Fruit fly (Drosophila melanogaster) whole organism, embryonic: ENCODE data around the gene IntS14.

Experiments used
- Abd-B ChIP-seq: fragments of 200-800 bp; sonication (Bioruptor generic); optimal IDR thresholded peaks from 2 replicates; lab custom pipeline; 2018; ENCODE audit warnings: missing biosample characterization, mild to moderate bottlenecking, missing genetic modification characterization, moderate library complexity
- Atf6 ChIP-seq: fragments of 200-800 bp; sonication (Bioruptor generic); IDR thresholded peaks from 2 replicates; pipeline ENCODE4 v1.3.6; 2022; ENCODE audit warnings: missing biosample characterization, missing genetic modification characterization
- Bdp1 ChIP-seq: fragments of 200-800 bp; sonication (Bioruptor generic); optimal IDR thresholded peaks from 3 replicates; lab custom pipeline; 2016; ENCODE audit warnings: missing biosample characterization, missing genetic modification characterization
- CG10543 ChIP-seq: fragments of 200-800 bp; sonication (Bioruptor generic); optimal IDR thresholded peaks from 3 replicates; lab custom pipeline; 2017; ENCODE audit warnings: missing biosample characterization, mild to moderate bottlenecking, missing genetic modification characterization, moderate library complexity
- CG11696 ChIP-seq: fragments of 200-800 bp; sonication (Bioruptor generic); IDR thresholded peaks from 2 replicates; pipeline ENCODE4 v1.3.6; 2022; ENCODE audit warnings: missing biosample characterization, missing genetic modification characterization
- CG11723 ChIP-seq: fragments of 200-800 bp; sonication (Bioruptor generic); optimal IDR thresholded peaks from 2 replicates; lab custom pipeline; 2017; ENCODE audit warnings: missing biosample characterization, mild to moderate bottlenecking, missing genetic modification characterization
- CG13894 ChIP-seq: fragments of 200-800 bp; sonication (Bioruptor generic); optimal IDR thresholded peaks from 3 replicates; lab custom pipeline; 2018; ENCODE audit warnings: missing biosample characterization, mild to moderate bottlenecking, missing genetic modification characterization, moderate library complexity
- CG14667 ChIP-seq: fragments of 200-800 bp; sonication (Bioruptor generic); IDR thresholded peaks from 2 replicates; pipeline ENCODE4 v1.3.6; 2022; ENCODE audit warnings: missing biosample characterization, missing genetic modification characterization
- CG15601 ChIP-seq: fragments of 200-800 bp; sonication (Bioruptor generic); optimal IDR thresholded peaks from 3 replicates; lab custom pipeline; 2019; ENCODE audit warnings: missing biosample characterization, mild to moderate bottlenecking, missing genetic modification characterization, moderate library complexity
- CG2120 ChIP-seq: fragments of 200-800 bp; sonication (Bioruptor generic); optimal IDR thresholded peaks from 3 replicates; lab custom pipeline; 2016; ENCODE audit warnings: missing biosample characterization, missing genetic modification characterization
- CG2712 ChIP-seq: fragments of 200-800 bp; optimal IDR thresholded peaks from 3 replicates; lab custom pipeline; 2019; ENCODE audit warnings: missing biosample characterization, mild to moderate bottlenecking, missing genetic modification characterization, moderate library complexity
- CG34376 ChIP-seq: fragments of 200-800 bp; sonication (Bioruptor generic); optimal IDR thresholded peaks from 2 replicates; lab custom pipeline; 2018; ENCODE audit warnings: missing biosample characterization, mild to moderate bottlenecking, missing genetic modification characterization
- CG3847 ChIP-seq: fragments of 200-800 bp; sonication (Bioruptor generic); IDR thresholded peaks from 2 replicates; pipeline ENCODE4 v1.3.6; 2022; ENCODE audit warnings: missing biosample characterization, missing genetic modification characterization
- CG4282 ChIP-seq: fragments of 200-800 bp; sonication (Bioruptor generic); optimal IDR thresholded peaks from 2 replicates; lab custom pipeline; 2016; ENCODE audit warnings: missing biosample characterization, missing genetic modification characterization
- CG4424 ChIP-seq: fragments of 200-800 bp; sonication (Bioruptor generic); optimal IDR thresholded peaks from 3 replicates; lab custom pipeline; 2016; ENCODE audit warnings: missing biosample characterization, missing genetic modification characterization
- CG4730 ChIP-seq: fragments of 200-800 bp; sonication (Bioruptor generic); IDR thresholded peaks from 2 replicates; pipeline ENCODE4 v1.3.6; 2022; ENCODE audit warnings: missing biosample characterization, missing genetic modification characterization
- CG4854 ChIP-seq: fragments of 200-800 bp; sonication (Bioruptor generic); optimal IDR thresholded peaks from 2 replicates; lab custom pipeline; 2016; ENCODE audit warnings: missing biosample characterization, missing genetic modification characterization, inconsistent platforms
- CG5180 ChIP-seq: fragments of 200-800 bp; sonication (Bioruptor generic); optimal IDR thresholded peaks from 3 replicates; lab custom pipeline; 2017; ENCODE audit warnings: missing biosample characterization, missing genetic modification characterization, mild to moderate bottlenecking, moderate library complexity, missing genetic modification reagents
- CG6175 ChIP-seq: fragments of 200-800 bp; sonication (Bioruptor generic); IDR thresholded peaks from 3 replicates; pipeline ENCODE4 v1.3.6; 2022; ENCODE audit warnings: missing biosample characterization, missing genetic modification characterization
- CG7357 ChIP-seq: fragments of 200-800 bp; sonication (Bioruptor generic); IDR thresholded peaks from 3 replicates; pipeline ENCODE4 v1.3.6; 2022; ENCODE audit warnings: missing biosample characterization, missing genetic modification characterization
- CG7963 ChIP-seq: fragments of 200-800 bp; sonication (Bioruptor generic); IDR thresholded peaks from 3 replicates; pipeline ENCODE4 v1.3.6; 2022; ENCODE audit warnings: missing biosample characterization, missing genetic modification characterization; ENCODE audit not compliant: partially characterized antibody
- CG8281 ChIP-seq: fragments of 200-800 bp; sonication (Bioruptor generic); optimal IDR thresholded peaks from 2 replicates; lab custom pipeline; 2018; ENCODE audit warnings: missing biosample characterization, mild to moderate bottlenecking, missing genetic modification characterization, moderate library complexity
- Drgx ChIP-seq: fragments of 200-800 bp; sonication (Bioruptor generic); IDR thresholded peaks from 2 replicates; pipeline ENCODE4 v1.3.6; 2022; ENCODE audit warnings: missing biosample characterization, missing genetic modification characterization
- Ets97D ChIP-seq: fragments of 200-800 bp; sonication (Bioruptor generic); optimal IDR thresholded peaks from 3 replicates; lab custom pipeline; 2016; ENCODE audit warnings: missing biosample characterization, missing genetic modification characterization
- H2.0 ChIP-seq: fragments of 200-800 bp; sonication (Bioruptor generic); IDR thresholded peaks from 2 replicates; pipeline ENCODE4 v1.3.6; 2022; ENCODE audit warnings: missing biosample characterization, missing genetic modification characterization
- Hmx ChIP-seq: fragments of 200-800 bp; sonication (Bioruptor generic); optimal IDR thresholded peaks from 2 replicates; lab custom pipeline; 2016; ENCODE audit warnings: missing biosample characterization, missing genetic modification characterization
- Hr78 ChIP-seq, 2 experiments: fragments of 200-800 bp in 1 of 2; fragments of >200 bp in 1 of 2; sonication (Bioruptor generic) in 1 of 2; optimal IDR thresholded peaks; 2 replicates each; lab custom pipeline; 2017 to 2019; ENCODE audit warnings: missing biosample characterization in 2 of 2, missing genetic modification characterization in 2 of 2, mild to moderate bottlenecking in 1 of 2, moderate library complexity in 1 of 2
- Hsf ChIP-seq: fragments of 200-800 bp; sonication (Bioruptor generic); optimal IDR thresholded peaks from 3 replicates; lab custom pipeline; 2016; ENCODE audit warnings: missing biosample characterization, missing genetic modification characterization
- Lpt ChIP-seq: fragments of >200 bp; optimal IDR thresholded peaks from 2 replicates; lab custom pipeline; 2018; ENCODE audit warnings: missing biosample characterization, missing genetic modification characterization
- NC2α ChIP-seq: fragments of 200-800 bp; sonication (Bioruptor generic); optimal IDR thresholded peaks from 2 replicates; lab custom pipeline; 2016; ENCODE audit warnings: missing biosample characterization, missing genetic modification characterization
- Neu2 ChIP-seq: fragments of 200-800 bp; sonication (Bioruptor generic); optimal IDR thresholded peaks from 3 replicates; lab custom pipeline; 2016; ENCODE audit warnings: missing biosample characterization, missing genetic modification characterization, borderline replicate concordance
- Optix ChIP-seq: fragments of 200-800 bp; sonication (Bioruptor generic); IDR thresholded peaks from 3 replicates; pipeline ENCODE4 v1.3.6; 2022; ENCODE audit warnings: missing biosample characterization, missing genetic modification characterization
- Side ChIP-seq: fragments of 200-800 bp; sonication (Bioruptor generic); optimal IDR thresholded peaks from 2 replicates; lab custom pipeline; 2016; ENCODE audit warnings: missing biosample characterization, missing genetic modification characterization
- Sry-β ChIP-seq: fragments of 200-800 bp; sonication (Bioruptor generic); optimal IDR thresholded peaks from 2 replicates; lab custom pipeline; 2018; ENCODE audit warnings: missing biosample characterization, mild to moderate bottlenecking, missing genetic modification characterization, moderate library complexity
- Usf ChIP-seq: fragments of 200-800 bp; sonication (Bioruptor generic); optimal IDR thresholded peaks from 2 replicates; lab custom pipeline; 2017; ENCODE audit warnings: missing genotype, missing biosample characterization, missing genetic modification characterization
- abd-A ChIP-seq: fragments of 200-800 bp; sonication (Bioruptor generic); optimal IDR thresholded peaks from 3 replicates; lab custom pipeline; 2019; ENCODE audit warnings: missing biosample characterization, mild to moderate bottlenecking, missing genetic modification characterization, moderate library complexity
- cas ChIP-seq: fragments of 200-800 bp; sonication (Bioruptor generic); IDR thresholded peaks from 2 replicates; pipeline ENCODE4 v1.3.6; 2022; ENCODE audit warnings: missing biosample characterization, missing genetic modification characterization
- da ChIP-seq: fragments of 200-800 bp; sonication (Bioruptor generic); optimal IDR thresholded peaks from 2 replicates; lab custom pipeline; 2016; ENCODE audit warnings: missing biosample characterization, missing genetic modification characterization
- ems ChIP-seq: fragments of 200-800 bp; sonication (Bioruptor generic); optimal IDR thresholded peaks from 3 replicates; lab custom pipeline; 2016; ENCODE audit warnings: missing biosample characterization, missing genetic modification characterization
- ewg ChIP-seq: fragments of 200-800 bp; sonication (Bioruptor generic); optimal IDR thresholded peaks from 3 replicates; lab custom pipeline; 2017; ENCODE audit warnings: mild to moderate bottlenecking, missing biosample characterization, missing genetic modification reagents, missing genetic modification characterization
- ftz-f1 ChIP-seq: fragments of 200-800 bp; sonication (Bioruptor generic); optimal IDR thresholded peaks from 2 replicates; lab custom pipeline; 2016; ENCODE audit warnings: missing biosample characterization, missing genetic modification characterization
- fu2 ChIP-seq: fragments of 200-800 bp; sonication (Bioruptor generic); optimal IDR thresholded peaks from 2 replicates; lab custom pipeline; 2016; ENCODE audit warnings: missing biosample characterization, missing genetic modification characterization
- gce ChIP-seq: fragments of 200-800 bp; sonication (Bioruptor generic); IDR thresholded peaks from 3 replicates; pipeline ENCODE4 v1.3.6; 2022; ENCODE audit warnings: missing biosample characterization, missing genetic modification characterization
- gem ChIP-seq: fragments of 200-800 bp; sonication (Bioruptor generic); optimal IDR thresholded peaks from 2 replicates; lab custom pipeline; 2019; ENCODE audit warnings: missing biosample characterization, mild to moderate bottlenecking, missing genetic modification characterization, moderate library complexity
- gt ChIP-seq: fragments of 200-800 bp; sonication (Bioruptor generic); IDR thresholded peaks from 2 replicates; pipeline ENCODE4 v1.3.6; 2022; ENCODE audit warnings: missing biosample characterization, missing genetic modification characterization
- ham ChIP-seq: fragments of 200-800 bp; sonication (Bioruptor generic); IDR thresholded peaks from 2 replicates; pipeline ENCODE4 v1.3.6; 2022; ENCODE audit warnings: missing biosample characterization, missing genetic modification characterization
- p53 ChIP-seq: fragments of 200-800 bp; sonication (Bioruptor generic); optimal IDR thresholded peaks from 2 replicates; lab custom pipeline; 2016; ENCODE audit warnings: missing biosample characterization, missing genetic modification characterization
- pb ChIP-seq: fragments of 200-800 bp; sonication (Bioruptor generic); optimal IDR thresholded peaks from 3 replicates; lab custom pipeline; 2016; ENCODE audit warnings: missing biosample characterization, missing genetic modification characterization
- sens ChIP-seq: fragments of 200-800 bp; sonication (Bioruptor generic); peaks from one replicate; lab custom pipeline; 2016; ENCODE audit warnings: missing biosample characterization, missing genetic modification characterization
- slp2 ChIP-seq: fragments of 200-800 bp; sonication (Bioruptor generic); optimal IDR thresholded peaks from 2 replicates; lab custom pipeline; 2016; ENCODE audit warnings: missing biosample characterization, missing genetic modification characterization
- tup ChIP-seq: fragments of 200-800 bp; sonication (Bioruptor generic); optimal IDR thresholded peaks from 2 replicates; lab custom pipeline; 2016; ENCODE audit warnings: missing biosample characterization, mild to moderate bottlenecking, missing genetic modification characterization, moderate library complexity
- yki ChIP-seq: fragments of >200 bp; optimal IDR thresholded peaks from 3 replicates; lab custom pipeline; 2018

IntS14 gene

DNA sequence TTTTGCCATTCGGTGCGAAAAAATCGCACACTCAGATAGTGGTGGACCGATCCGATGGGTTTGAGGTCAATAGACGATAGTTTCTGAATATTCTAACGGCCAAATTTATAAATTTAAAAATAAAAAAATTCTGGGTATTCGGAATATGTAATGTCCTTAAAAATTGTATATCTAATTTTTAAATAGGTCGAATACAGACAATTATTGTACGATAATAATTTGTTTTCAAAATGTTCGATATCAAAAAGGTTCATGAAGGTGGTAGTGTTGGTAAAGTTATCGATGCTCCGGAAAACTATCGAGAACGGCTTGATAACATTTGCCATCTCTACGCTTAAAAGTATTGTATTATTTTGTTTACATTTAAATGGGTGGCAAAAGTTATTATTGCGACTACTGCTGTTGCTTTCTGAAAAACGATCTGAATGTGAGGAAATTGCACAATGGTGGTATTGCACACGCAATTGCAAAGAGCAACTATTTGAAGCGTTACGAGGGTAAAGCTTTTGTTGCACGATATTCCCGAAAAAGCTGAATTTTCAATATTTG is 5.7 kb downstream of the IntS14 start, which contains the start of the genes CG31922 and Plap (continued):
- TF ChIP-seq ftz-f1 (GFP tag; lab: Kevin White, UChicago), result peak; percentile 68
- no peak for TF ChIP-seq CG7963 (GFP tag; lab: Robert Waterston, UW)
- peak; percentile 58 for TF ChIP-seq Side (GFP tag; lab: Kevin White, UChicago)
- peak; percentile 87 for TF ChIP-seq CG2120 (GFP tag; lab: Kevin White, UChicago)
- no peak for TF ChIP-seq Drgx (GFP tag; lab: Robert Waterston, UW)
- peak; percentile 71 for TF ChIP-seq ems
- TF ChIP-seq fu2 (GFP tag; lab: Kevin White, UChicago), result peak; percentile 27
- TF ChIP-seq CG4282 (GFP tag; lab: Kevin White, UChicago), result peak; percentile 17
- TF ChIP-seq Atf6, result peak; percentile 60; the same call in 1 of the 2 replicates
- no peak for TF ChIP-seq yki
- TF ChIP-seq CG4730 (GFP tag; lab: Robert Waterston, UW), result 0 out of 2 replicates have a peak, but pooled peaks have one; percentile 25
- no peak for TF ChIP-seq da
- no peak for TF ChIP-seq Usf (GFP tag; lab: Kevin White, UChicago)
- peak; percentile 64 for TF ChIP-seq Bdp1 (GFP tag; lab: Kevin White, UChicago)
- peak; percentile 77 for TF ChIP-seq CG34376 (GFP tag; lab: Kevin White, UChicago)
- peak; percentile 59 for TF ChIP-seq Abd-B (GFP tag; lab: Kevin White, UChicago)
- no peak for TF ChIP-seq CG7357 (GFP tag; lab: Robert Waterston, UW)
- TF ChIP-seq CG8281 (tag; lab: Kevin White, UChicago), result peak; percentile 36
- no peak for TF ChIP-seq Lpt (GFP tag; lab: Kevin White, UChicago)
- TF ChIP-seq CG11723, result no peak
- no peak for TF ChIP-seq CG6175 (GFP tag; lab: Robert Waterston, UW)
- no peak for TF ChIP-seq Sry-β (GFP tag; lab: Kevin White, UChicago)
- no peak for TF ChIP-seq gt (GFP tag; lab: Robert Waterston, UW)
- TF ChIP-seq Hr78 (GFP tag; optimal IDR thresholded peaks at IDR 0.05; lab: Kevin White, UChicago), result peak in 1 of 2 experiments; percentile 75
- no peak for TF ChIP-seq ham
- TF ChIP-seq sens, result peak; percentile 92
- TF ChIP-seq Hsf (GFP tag; lab: Kevin White, UChicago), result peak; percentile 74
- no peak for TF ChIP-seq Optix (GFP tag; lab: Robert Waterston, UW)
- TF ChIP-seq CG4854 (GFP tag; lab: Kevin White, UChicago), result no peak
- TF ChIP-seq NC2α (GFP tag; lab: Kevin White, UChicago), result no peak
- peak; percentile 75 for TF ChIP-seq Ets97D (GFP tag; lab: Kevin White, UChicago)
- no peak for TF ChIP-seq CG14667 (GFP tag; lab: Robert Waterston, UW)
- no peak for TF ChIP-seq CG5180
- TF ChIP-seq ewg (GFP tag; lab: Kevin White, UChicago), result no peak
- peak; percentile 77 for TF ChIP-seq CG4424 (GFP tag; lab: Kevin White, UChicago)
- peak; percentile 78 for TF ChIP-seq CG3847
- TF ChIP-seq p53 (GFP tag; lab: Kevin White, UChicago), result no peak
- no peak for TF ChIP-seq abd-A
- TF ChIP-seq CG10543 (GFP tag; lab: Kevin White, UChicago), result peak; percentile 80
- TF ChIP-seq cas, result no peak
- no peak for TF ChIP-seq CG11696 (GFP tag; lab: Robert Waterston, UW)
- no peak for TF ChIP-seq tup
- no peak for TF ChIP-seq CG13894
- TF ChIP-seq slp2, result peak; percentile 45
- peak; percentile 46 for TF ChIP-seq Hmx (GFP tag; lab: Kevin White, UChicago)
- no peak for TF ChIP-seq gce (GFP tag; lab: Robert Waterston, UW)
- TF ChIP-seq gem (tag; lab: Kevin White, UChicago), result no peak
- TF ChIP-seq pb, result no peak
- TF ChIP-seq CG2712 (tag; lab: Kevin White, UChicago), result peak; percentile 78
- no peak for TF ChIP-seq Neu2
- TF ChIP-seq H2.0 (GFP tag; lab: Robert Waterston, UW), result peak; percentile 48
- TF ChIP-seq CG15601, result peak; percentile 71
